Fruit fly (Drosophila melanogaster): Measurements from ENCODE around the gene Septin2.

The Septin2 gene

DNA sequence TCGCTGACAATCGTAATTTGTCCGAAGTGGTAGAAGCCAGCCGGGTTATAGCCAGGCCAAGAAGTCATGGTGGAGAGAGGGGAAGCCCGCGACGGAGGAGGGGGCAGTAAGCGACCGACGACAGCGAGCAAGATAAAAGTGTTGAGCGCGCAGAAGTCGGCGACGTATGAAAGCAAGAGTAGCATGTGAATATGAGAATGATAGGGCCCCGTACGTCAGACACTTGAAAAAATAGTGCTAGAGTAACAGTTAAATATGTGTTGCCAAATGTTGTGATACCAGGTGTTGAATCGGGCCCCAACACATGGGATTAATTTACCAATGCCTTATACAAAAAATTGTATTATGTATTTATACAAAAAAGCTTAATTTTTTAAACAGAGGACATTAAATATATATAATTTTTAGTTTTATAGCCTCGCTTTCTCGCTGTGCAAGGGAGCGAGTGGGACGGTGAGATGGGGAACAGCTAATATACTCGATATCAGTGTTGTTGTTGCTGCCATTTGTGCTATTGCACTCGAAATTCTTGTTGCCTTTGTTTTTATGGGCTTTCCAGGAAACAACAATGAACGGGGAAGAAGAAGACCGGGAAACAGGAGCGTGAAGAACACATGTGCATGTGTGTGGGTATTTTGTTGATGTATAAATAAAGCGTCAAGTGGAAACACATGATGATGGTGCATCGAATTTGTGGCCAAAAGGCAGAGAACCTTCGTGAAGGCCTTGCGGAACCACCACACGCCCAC lies 38.1 kb downstream of the Septin2 start (continued):
- no peak for TF ChIP-seq HmgD (GFP tag; optimal IDR thresholded peaks at IDR 0.05)
- TF ChIP-seq CG17612 (GFP tag; IDR thresholded peaks at IDR 0.05), result peak; percentile 56
- TF ChIP-seq fd102C (GFP tag; optimal IDR thresholded peaks at IDR 0.05), result no peak
- no peak for TF ChIP-seq CG17912 (GFP tag; optimal IDR thresholded peaks at IDR 0.05)
- TF ChIP-seq D19B (GFP tag; optimal IDR thresholded peaks at IDR 0.05), result peak; percentile 64
- TF ChIP-seq CG18619 (GFP tag; optimal IDR thresholded peaks at IDR 0.05), result peak; percentile 86
- peak; percentile 74 for TF ChIP-seq B-H2 (GFP tag; optimal IDR thresholded peaks at IDR 0.05)
- TF ChIP-seq HLH3B (GFP tag; IDR thresholded peaks at IDR 0.05), result peak; percentile 86
- no peak for TF ChIP-seq pb (GFP tag; optimal IDR thresholded peaks at IDR 0.05)
- peak; percentile 85 for TF ChIP-seq CG32532 (GFP tag; IDR thresholded peaks at IDR 0.05)
- peak; percentile 74 for TF ChIP-seq jing (GFP tag; optimal IDR thresholded peaks at IDR 0.05)
- peak; percentile 78 for TF ChIP-seq Gug (GFP tag; IDR thresholded peaks at IDR 0.05)
- TF ChIP-seq wek (GFP tag; optimal IDR thresholded peaks at IDR 0.05), result no peak
- peak; percentile 48 for TF ChIP-seq CrebB (tag; optimal IDR thresholded peaks at IDR 0.05)
- peak; percentile 68 for TF ChIP-seq pfk (GFP tag; optimal IDR thresholded peaks at IDR 0.05)
- TF ChIP-seq az2 (GFP tag; optimal IDR thresholded peaks at IDR 0.05), result peak; percentile 85
- no peak for TF ChIP-seq abd-A (tag; optimal IDR thresholded peaks at IDR 0.05)

DNA sequence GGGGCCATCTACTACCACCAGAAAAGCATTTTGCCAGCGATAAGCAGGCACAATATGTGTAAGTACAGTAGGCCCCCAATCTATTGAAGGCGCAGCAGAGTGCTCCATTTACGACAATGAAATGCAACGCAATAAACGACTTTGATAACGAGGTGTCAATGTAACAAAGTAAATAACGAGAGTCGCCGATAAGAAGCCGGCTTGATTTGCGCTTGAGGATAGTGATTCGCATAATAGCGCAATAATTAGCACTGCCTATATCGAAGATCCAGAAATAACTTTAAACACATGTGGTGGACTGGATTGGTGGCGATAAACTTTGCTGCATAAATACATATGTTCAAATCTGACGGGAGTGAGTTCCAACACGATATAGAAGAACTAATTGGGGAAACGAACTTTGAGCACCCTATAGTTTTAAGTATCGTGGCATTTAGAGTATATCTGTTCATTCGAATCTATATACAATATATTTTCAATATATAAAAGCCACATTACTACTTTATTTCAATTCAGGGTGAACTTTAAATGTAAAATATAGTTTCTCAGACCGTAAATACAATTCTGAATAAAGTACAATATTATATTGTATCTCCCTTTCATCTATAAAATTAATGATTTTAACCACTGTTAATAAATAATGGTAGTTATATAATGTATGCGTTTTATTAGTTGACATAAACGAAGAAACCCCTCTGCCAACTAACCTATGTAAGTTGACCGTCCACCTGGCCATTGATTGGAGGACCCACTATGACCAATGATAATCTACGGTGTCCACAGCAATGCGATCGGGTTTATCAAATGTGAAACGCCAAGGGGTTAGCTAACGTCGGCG lies 38.9 kb downstream of the Septin2 start:
- TF ChIP-seq odd (GFP tag; optimal IDR thresholded peaks at IDR 0.05) (no peak), Optix (GFP tag; IDR thresholded peaks at IDR 0.05) (no peak), Nf-YA (GFP tag; IDR thresholded peaks at IDR 0.05) (0 out of 2 replicates have a peak, but pooled peaks have one; percentile 8), sr (GFP tag; IDR thresholded peaks at IDR 0.05) (no peak), Dek (tag; optimal IDR thresholded peaks at IDR 0.05) (no peak), CG10959 (GFP tag; IDR thresholded peaks at IDR 0.05) (no peak), CG15514 (GFP tag; optimal IDR thresholded peaks at IDR 0.05) (no peak), tup (GFP tag; optimal IDR thresholded peaks at IDR 0.05) (no peak), CG11504 (tag; optimal IDR thresholded peaks at IDR 0.05) (peak; percentile 9), CG8944 (GFP tag; optimal IDR thresholded peaks at IDR 0.05) (no peak), Xrp1 (GFP tag; IDR thresholded peaks at IDR 0.05) (no peak), pros (GFP tag; optimal IDR thresholded peaks at IDR 0.05) (no peak), CG17912 (GFP tag; optimal IDR thresholded peaks at IDR 0.05) (peak; percentile 43), D (optimal IDR thresholded peaks at IDR 0.05) (no peak), D (GFP tag; optimal IDR thresholded peaks at IDR 0.05) (no peak), kay (GFP tag; optimal IDR thresholded peaks at IDR 0.05) (no peak), CG5953 (GFP tag; IDR thresholded peaks at IDR 0.05) (no peak), CG15269 (tag; optimal IDR thresholded peaks at IDR 0.05) (no peak), Hr51 (GFP tag; optimal IDR thresholded peaks at IDR 0.05) (no peak), hkb (optimal IDR thresholded peaks at IDR 0.05) (no peak), hkb (GFP tag; IDR thresholded peaks at IDR 0.05) (no peak), Bgb (GFP tag; IDR thresholded peaks at IDR 0.05; ENCODE audit: partially characterized antibody) (no peak), Sin3A (optimal IDR thresholded peaks at IDR 0.05) (no peak), CG13894 (tag; optimal IDR thresholded peaks at IDR 0.05) (no peak), peb (GFP tag; IDR thresholded peaks at IDR 0.05) (no peak), CG11093 (GFP tag; IDR thresholded peaks at IDR 0.05) (no peak), Blimp-1 (GFP tag; optimal IDR thresholded peaks at IDR 0.05) (no peak), sisA (GFP tag; IDR thresholded peaks at IDR 0.05) (no peak), BEAF-32 (GFP tag; optimal IDR thresholded peaks at IDR 0.05) (no peak), pfk (GFP tag; optimal IDR thresholded peaks at IDR 0.05) (no peak), CG9727 (GFP tag; optimal IDR thresholded peaks at IDR 0.05) (no peak), CG7786 (GFP tag; optimal IDR thresholded peaks at IDR 0.05) (no peak), crc (GFP tag; optimal IDR thresholded peaks at IDR 0.05) (no peak)
